Fruit fly (Drosophila melanogaster) whole organism, embryonic: ENCODE data around the gene CG12608.

Experiments used
- Abd-B ChIP-seq: fragments of 200-800 bp; sonication (Bioruptor generic); optimal IDR thresholded peaks from 2 replicates; lab custom pipeline; 2018; ENCODE audit warnings: missing biosample characterization, mild to moderate bottlenecking, missing genetic modification characterization, moderate library complexity
- CG10209 ChIP-seq: fragments of 200-800 bp; sonication (Bioruptor generic); optimal IDR thresholded peaks from 3 replicates; lab custom pipeline; 2017; ENCODE audit warnings: missing biosample characterization, mild to moderate bottlenecking, missing genetic modification characterization, missing genetic modification reagents
- CG11398 ChIP-seq: fragments of 200-800 bp; sonication (Bioruptor generic); optimal IDR thresholded peaks from 2 replicates; lab custom pipeline; 2016; ENCODE audit warnings: missing biosample characterization, missing genetic modification characterization
- CG11696 ChIP-seq: fragments of 200-800 bp; sonication (Bioruptor generic); IDR thresholded peaks from 2 replicates; pipeline ENCODE4 v1.3.6; 2022; ENCODE audit warnings: missing biosample characterization, missing genetic modification characterization
- CG12071 ChIP-seq: fragments of 200-800 bp; sonication (Bioruptor generic); optimal IDR thresholded peaks from 3 replicates; lab custom pipeline; 2018; ENCODE audit warnings: missing biosample characterization, mild to moderate bottlenecking, missing genetic modification characterization
- CG13287 ChIP-seq: fragments of 200-800 bp; sonication (Bioruptor generic); IDR thresholded peaks from 2 replicates; pipeline ENCODE4 v1.3.6; 2022; ENCODE audit warnings: missing biosample characterization, missing genetic modification characterization; ENCODE audit not compliant: partially characterized antibody
- CG13624 ChIP-seq: fragments of 200-800 bp; sonication (Bioruptor generic); optimal IDR thresholded peaks from 2 replicates; lab custom pipeline; 2016; ENCODE audit warnings: missing biosample characterization, missing genetic modification characterization
- CG14050 ChIP-seq: fragments of 200-800 bp; sonication (Bioruptor generic); IDR thresholded peaks from 3 replicates; pipeline ENCODE4 v1.3.6; 2022; ENCODE audit warnings: missing biosample characterization, missing genetic modification characterization
- CG15269 ChIP-seq: fragments of 200-800 bp; sonication (Bioruptor generic); optimal IDR thresholded peaks from 2 replicates; lab custom pipeline; 2018; ENCODE audit warnings: missing biosample characterization, mild to moderate bottlenecking, missing genetic modification characterization, moderate library complexity
- CG15514 ChIP-seq: fragments of 200-800 bp; sonication (Bioruptor generic); optimal IDR thresholded peaks from 3 replicates; lab custom pipeline; 2017; ENCODE audit warnings: missing biosample characterization, missing genetic modification characterization, mild to moderate bottlenecking, moderate library complexity, missing genetic modification reagents
- CG17568 ChIP-seq: fragments of 200-800 bp; sonication (Bioruptor generic); optimal IDR thresholded peaks from 2 replicates; lab custom pipeline; 2018; ENCODE audit warnings: missing biosample characterization, mild to moderate bottlenecking, missing genetic modification characterization, moderate library complexity
- CG18599 ChIP-seq: fragments of 200-800 bp; sonication (Bioruptor generic); optimal IDR thresholded peaks from 3 replicates; lab custom pipeline; 2017; ENCODE audit warnings: missing biosample characterization, missing genetic modification characterization, mild to moderate bottlenecking, moderate library complexity, missing genetic modification reagents
- CG2120 ChIP-seq: fragments of 200-800 bp; sonication (Bioruptor generic); optimal IDR thresholded peaks from 3 replicates; lab custom pipeline; 2016; ENCODE audit warnings: missing biosample characterization, missing genetic modification characterization
- CG30020 ChIP-seq: fragments of 200-800 bp; optimal IDR thresholded peaks from 2 replicates; lab custom pipeline; 2019; ENCODE audit warnings: missing biosample characterization, mild to moderate bottlenecking, missing genetic modification characterization, moderate library complexity
- CG30403 ChIP-seq: fragments of 200-800 bp; sonication (Bioruptor generic); optimal IDR thresholded peaks from 3 replicates; lab custom pipeline; 2016; ENCODE audit warnings: missing biosample characterization, missing genetic modification characterization
- CG3847 ChIP-seq: fragments of 200-800 bp; sonication (Bioruptor generic); IDR thresholded peaks from 2 replicates; pipeline ENCODE4 v1.3.6; 2022; ENCODE audit warnings: missing biosample characterization, missing genetic modification characterization
- CG4360 ChIP-seq: fragments of 200-800 bp; sonication (Bioruptor generic); IDR thresholded peaks from 2 replicates; pipeline ENCODE4 v1.3.6; 2022; ENCODE audit warnings: missing biosample characterization, missing genetic modification characterization
- CG5180 ChIP-seq: fragments of 200-800 bp; sonication (Bioruptor generic); optimal IDR thresholded peaks from 3 replicates; lab custom pipeline; 2017; ENCODE audit warnings: missing biosample characterization, missing genetic modification characterization, mild to moderate bottlenecking, moderate library complexity, missing genetic modification reagents
- CG7556 ChIP-seq: fragments of 200-800 bp; sonication (Bioruptor generic); optimal IDR thresholded peaks from 2 replicates; lab custom pipeline; 2017; ENCODE audit warnings: missing biosample characterization, mild to moderate bottlenecking, missing genetic modification characterization
- CG8388 ChIP-seq: fragments of 200-800 bp; sonication (Bioruptor generic); optimal IDR thresholded peaks from 2 replicates; lab custom pipeline; 2019; ENCODE audit warnings: missing biosample characterization, mild to moderate bottlenecking, missing genetic modification characterization, moderate library complexity
- Deaf1 ChIP-seq: fragments of 200-800 bp; optimal IDR thresholded peaks from 3 replicates; lab custom pipeline; 2019; ENCODE audit warnings: missing biosample characterization, mild to moderate bottlenecking, missing genetic modification characterization, moderate library complexity
- E2f2 ChIP-seq: fragments of 200-800 bp; sonication (Bioruptor generic); IDR thresholded peaks from 2 replicates; pipeline ENCODE4 v1.3.6; 2022; ENCODE audit warnings: missing biosample characterization, missing genetic modification characterization
- Gsc ChIP-seq: fragments of 200-800 bp; sonication (Bioruptor generic); IDR thresholded peaks from 2 replicates; pipeline ENCODE4 v1.3.6; 2022; ENCODE audit warnings: missing biosample characterization, missing genetic modification characterization
- HHEX ChIP-seq: fragments of 200-800 bp; sonication (Bioruptor generic); optimal IDR thresholded peaks from 3 replicates; lab custom pipeline; 2017; ENCODE audit warnings: missing biosample characterization, mild to moderate bottlenecking, missing genetic modification characterization, missing genetic modification reagents
- HLH4C ChIP-seq: fragments of 200-800 bp; sonication (Bioruptor generic); IDR thresholded peaks from 3 replicates; pipeline ENCODE4 v1.3.6; 2022; ENCODE audit warnings: missing biosample characterization, missing genetic modification characterization; ENCODE audit not compliant: partially characterized antibody
- Jarid2 ChIP-seq: fragments of 200-800 bp; sonication (Bioruptor generic); optimal IDR thresholded peaks from 3 replicates; lab custom pipeline; 2017; ENCODE audit warnings: mild to moderate bottlenecking, missing biosample characterization, missing genetic modification reagents, missing genetic modification characterization
- Med ChIP-seq: fragments of 200-800 bp; sonication (Bioruptor generic); peaks from one replicate; lab custom pipeline; 2016; ENCODE audit warnings: missing biosample characterization, missing genetic modification characterization, mild to moderate bottlenecking, inconsistent platforms, moderate library complexity
- NC2α ChIP-seq: fragments of 200-800 bp; sonication (Bioruptor generic); optimal IDR thresholded peaks from 2 replicates; lab custom pipeline; 2016; ENCODE audit warnings: missing biosample characterization, missing genetic modification characterization
- Oaz ChIP-seq: fragments of 200-800 bp; sonication (Bioruptor generic); IDR thresholded peaks from 2 replicates; pipeline ENCODE4 v1.3.6; 2022; ENCODE audit warnings: missing biosample characterization, missing genetic modification characterization
- PHDP ChIP-seq: fragments of 200-800 bp; sonication (Bioruptor generic); optimal IDR thresholded peaks from 3 replicates; lab custom pipeline; 2018; ENCODE audit warnings: missing biosample characterization, mild to moderate bottlenecking, missing genetic modification characterization, moderate library complexity
- Scr ChIP-seq: fragments of 200-800 bp; sonication (Bioruptor generic); IDR thresholded peaks from 2 replicates; pipeline ENCODE4 v1.3.6; 2022; ENCODE audit warnings: missing biosample characterization, missing genetic modification characterization; ENCODE audit not compliant: partially characterized antibody
- abd-A ChIP-seq: fragments of 200-800 bp; sonication (Bioruptor generic); optimal IDR thresholded peaks from 3 replicates; lab custom pipeline; 2019; ENCODE audit warnings: missing biosample characterization, mild to moderate bottlenecking, missing genetic modification characterization, moderate library complexity
- ara ChIP-seq: fragments of 200-800 bp; sonication (Bioruptor generic); IDR thresholded peaks from 2 replicates; pipeline ENCODE4 v1.3.6; 2022; ENCODE audit warnings: missing biosample characterization, missing genetic modification characterization
- dmrt99B ChIP-seq: fragments of 200-800 bp; sonication (Bioruptor generic); optimal IDR thresholded peaks from 2 replicates; lab custom pipeline; 2018; ENCODE audit warnings: missing biosample characterization, mild to moderate bottlenecking, missing genetic modification characterization, moderate library complexity
- ftz-f1 ChIP-seq: fragments of 200-800 bp; sonication (Bioruptor generic); optimal IDR thresholded peaks from 2 replicates; lab custom pipeline; 2016; ENCODE audit warnings: missing biosample characterization, missing genetic modification characterization
- gem ChIP-seq: fragments of 200-800 bp; sonication (Bioruptor generic); optimal IDR thresholded peaks from 2 replicates; lab custom pipeline; 2019; ENCODE audit warnings: missing biosample characterization, mild to moderate bottlenecking, missing genetic modification characterization, moderate library complexity
- gfzf ChIP-seq: fragments of 200-800 bp; sonication (Bioruptor generic); optimal IDR thresholded peaks from 2 replicates; lab custom pipeline; 2016; ENCODE audit warnings: missing biosample characterization, mild to moderate bottlenecking, missing genetic modification characterization, moderate library complexity
- gsb ChIP-seq: fragments of 200-800 bp; sonication (Bioruptor generic); IDR thresholded peaks from 2 replicates; pipeline ENCODE4 v1.3.6; 2022; ENCODE audit warnings: missing biosample characterization, missing genetic modification characterization
- nom ChIP-seq: fragments of 200-800 bp; sonication (Bioruptor generic); optimal IDR thresholded peaks from 2 replicates; lab custom pipeline; 2017; ENCODE audit warnings: missing biosample characterization, missing genetic modification characterization, mild to moderate bottlenecking, moderate library complexity, missing genetic modification reagents
- onecut ChIP-seq: fragments of 200-800 bp; sonication (Bioruptor generic); IDR thresholded peaks from 2 replicates; pipeline ENCODE4 v1.3.6; 2022; ENCODE audit warnings: missing biosample characterization, missing genetic modification characterization
- pan ChIP-seq, 4 experiments: fragments of >200 bp in 3 of 4; fragments of 200-800 bp in 1 of 4; sonication (Bioruptor generic) in 1 of 4; optimal IDR thresholded peaks in 3 of 4; IDR thresholded peaks in 1 of 4; 2 replicates each; pipeline versions ENCODE4 v1.3.6 to Lab custom; 2017 to 2022; ENCODE audit warnings: missing biosample characterization in 2 of 4, missing genetic modification characterization in 2 of 4, mixed read lengths in 1 of 4
- sim ChIP-seq: fragments of 200-800 bp; sonication (Bioruptor generic); IDR thresholded peaks from 2 replicates; pipeline ENCODE4 v1.3.6; 2022; ENCODE audit warnings: missing biosample characterization, missing genetic modification characterization
- slou ChIP-seq: fragments of 200-800 bp; sonication (Bioruptor generic); optimal IDR thresholded peaks from 3 replicates; lab custom pipeline; 2016; ENCODE audit warnings: missing biosample characterization, missing genetic modification characterization
- vvl ChIP-seq: fragments of 200-800 bp; sonication (Bioruptor generic); IDR thresholded peaks from 2 replicates; pipeline ENCODE4 v1.3.6; 2022; ENCODE audit warnings: missing biosample characterization, missing genetic modification characterization
- wor ChIP-seq: fragments of 200-800 bp; sonication (Bioruptor generic); IDR thresholded peaks from 2 replicates; pipeline ENCODE4 v1.3.6; 2022; ENCODE audit warnings: missing biosample characterization, missing genetic modification characterization
- zfh2 ChIP-seq: fragments of 200-800 bp; sonication (Bioruptor generic); optimal IDR thresholded peaks from 2 replicates; lab custom pipeline; 2016; ENCODE audit warnings: missing biosample characterization, missing genetic modification characterization

The CG12608 gene

DNA sequence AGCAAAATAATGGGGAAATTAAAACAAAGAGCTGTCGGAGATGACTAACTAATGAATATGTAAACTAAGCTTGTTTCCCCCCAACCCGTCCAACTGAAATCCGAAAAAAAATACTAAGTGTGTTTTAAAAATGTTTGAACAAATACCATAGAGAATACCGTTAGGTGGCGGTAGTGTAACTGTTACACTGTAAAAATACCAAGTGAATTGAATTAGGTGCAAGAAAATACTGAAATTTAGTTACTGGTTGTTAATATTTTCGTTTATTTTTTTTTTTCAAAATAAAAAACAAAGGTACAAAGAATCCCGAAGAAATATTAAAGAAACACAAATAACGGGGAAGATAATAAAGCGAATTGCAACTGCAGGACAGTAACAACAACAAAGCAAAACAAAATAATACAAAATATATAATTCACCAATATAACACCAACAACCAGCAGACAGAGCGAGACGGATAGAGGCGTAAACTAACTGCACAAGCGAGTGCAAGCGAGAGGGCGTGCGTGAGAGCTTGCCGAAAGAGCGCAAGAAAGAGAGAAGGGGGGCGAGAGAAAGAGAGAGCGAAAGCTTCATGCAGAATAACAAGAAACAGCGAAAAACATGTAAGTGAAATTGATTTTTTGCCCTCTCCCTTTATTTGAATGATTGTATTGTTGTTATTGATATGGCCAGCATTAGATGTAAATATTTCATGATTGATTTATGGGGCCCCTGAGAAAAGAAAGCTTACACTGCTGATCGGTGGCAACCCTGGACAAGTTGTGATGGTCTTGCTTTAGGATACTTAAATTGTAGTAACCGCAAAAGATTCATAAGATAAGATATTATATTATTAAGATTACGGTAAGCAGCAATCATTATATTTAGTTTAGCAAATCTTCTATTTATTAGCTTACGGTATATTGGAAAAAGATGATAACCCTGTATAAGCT, 38.2 kb downstream of the CG12608 start (continued):
- TF ChIP-seq CG3847 (GFP tag; lab: Robert Waterston, UW) = no peak
- TF ChIP-seq nom (GFP tag; lab: Kevin White, UChicago) = peak; percentile 42
- peak; percentile 12 for TF ChIP-seq gem (tag; lab: Kevin White, UChicago)
- no peak for TF ChIP-seq CG30020 (tag; lab: Kevin White, UChicago)
- TF ChIP-seq CG13624 = no peak
- 0 out of 2 replicates have a peak, but pooled peaks have one; percentile 23 for TF ChIP-seq vvl (GFP tag; lab: Robert Waterston, UW)
- peak; percentile 3 for TF ChIP-seq CG15514 (GFP tag; lab: Kevin White, UChicago)
- TF ChIP-seq abd-A (tag; lab: Kevin White, UChicago) = peak; percentile 42
- TF ChIP-seq CG12071 (GFP tag; lab: Kevin White, UChicago) = peak; percentile 11
- TF ChIP-seq CG13287 (GFP tag; lab: Robert Waterston, UW) = peak; percentile 8; the same call in 1 of the 2 replicates
- peak; percentile 12 for TF ChIP-seq ftz-f1 (GFP tag; lab: Kevin White, UChicago)
- no peak for TF ChIP-seq pan (optimal IDR thresholded peaks at IDR 0.05; lab: Kevin White, UChicago)
- TF ChIP-seq pan (GFP tag; optimal IDR thresholded peaks at IDR 0.05 in 1 of 2, IDR thresholded peaks at IDR 0.05 in 1 of 2) = peak in 1 of 2 experiments; percentile 17
- TF ChIP-seq Med = peak; percentile 75
- TF ChIP-seq HLH4C (GFP tag; lab: Robert Waterston, UW) = no peak
- no peak for TF ChIP-seq Abd-B (GFP tag; lab: Kevin White, UChicago)
- peak; percentile 0 for TF ChIP-seq CG30403 (GFP tag; lab: Kevin White, UChicago)
- peak; percentile 55 for TF ChIP-seq CG4360
- peak; percentile 68 for TF ChIP-seq onecut (GFP tag; lab: Robert Waterston, UW)
- TF ChIP-seq gfzf (GFP tag; lab: Kevin White, UChicago) = peak; percentile 9

DNA sequence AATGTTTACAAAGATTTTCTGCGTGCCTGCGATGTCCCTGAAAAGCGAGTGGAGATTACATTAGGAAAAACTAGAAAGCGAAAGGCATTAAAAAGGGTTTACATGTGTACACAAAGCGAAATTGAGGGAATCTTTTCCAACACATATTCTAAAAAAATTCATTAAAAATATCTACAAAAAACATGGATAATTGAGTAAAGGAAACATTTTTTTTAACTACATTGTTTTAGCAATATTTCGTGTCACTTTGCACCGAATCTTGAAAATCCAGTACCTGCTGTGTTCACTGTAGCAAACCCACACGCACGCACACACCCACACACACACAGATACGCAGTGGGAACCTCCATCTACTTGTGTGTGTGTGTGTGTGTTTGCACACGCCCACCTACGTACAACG, 40.2 kb downstream of the CG12608 start:
- TF ChIP-seq Oaz = no peak
- TF ChIP-seq CG30020 (tag; lab: Kevin White, UChicago) = no peak
- no peak for TF ChIP-seq Scr (GFP tag; lab: Robert Waterston, UW)
- TF ChIP-seq CG18599 = peak; percentile 79
- peak; percentile 33; the same call in 1 of the 2 replicates for TF ChIP-seq E2f2 (GFP tag; lab: Robert Waterston, UW)
- TF ChIP-seq NC2α (GFP tag; lab: Kevin White, UChicago) = no peak
- TF ChIP-seq slou (GFP tag; lab: Kevin White, UChicago) = no peak
- TF ChIP-seq CG14050 = 0 out of 3 replicates have a peak, but pooled peaks have one; percentile 13
- no peak for TF ChIP-seq wor (GFP tag; lab: Robert Waterston, UW)
- TF ChIP-seq PHDP (tag; lab: Kevin White, UChicago) = peak; percentile 26
- no peak for TF ChIP-seq CG10209 (GFP tag; lab: Kevin White, UChicago)
- TF ChIP-seq zfh2 (GFP tag; lab: Kevin White, UChicago) = no peak
- peak; percentile 20 for TF ChIP-seq CG15514 (GFP tag; lab: Kevin White, UChicago)
- peak; percentile 36 for TF ChIP-seq CG15269 (tag; lab: Kevin White, UChicago)
- no peak for TF ChIP-seq ara (GFP tag; lab: Robert Waterston, UW)
- TF ChIP-seq Deaf1 (tag; lab: Kevin White, UChicago) = no peak
- TF ChIP-seq dmrt99B = no peak
- no peak for TF ChIP-seq sim
- TF ChIP-seq CG17568 (GFP tag; lab: Kevin White, UChicago) = no peak
- TF ChIP-seq CG8388 (GFP tag; lab: Kevin White, UChicago) = no peak
- no peak for TF ChIP-seq Gsc (GFP tag; lab: Robert Waterston, UW)
- no peak for TF ChIP-seq Jarid2
- TF ChIP-seq CG11398 (GFP tag; lab: Kevin White, UChicago) = no peak
- TF ChIP-seq CG7556 (GFP tag; lab: Kevin White, UChicago) = peak; percentile 26
- no peak for TF ChIP-seq Abd-B (GFP tag; lab: Kevin White, UChicago)
- TF ChIP-seq gsb (GFP tag; lab: Robert Waterston, UW) = 0 out of 2 replicates have a peak, but pooled peaks have one; percentile 10
- no peak for TF ChIP-seq HHEX (GFP tag; lab: Kevin White, UChicago)
- TF ChIP-seq CG5180 (GFP tag; lab: Kevin White, UChicago) = no peak
- peak; percentile 66 for TF ChIP-seq CG2120 (GFP tag; lab: Kevin White, UChicago)
- TF ChIP-seq CG11696 (GFP tag; lab: Robert Waterston, UW) = no peak
